Fruit fly (Drosophila melanogaster) whole organism, embryonic: ENCODE measurements around the gene CG17786.

Experiments
- Adf1 ChIP-seq: fragments of 200-800 bp; sonication (Bioruptor generic); IDR thresholded peaks from 2 replicates; pipeline ENCODE4 v1.3.6; 2022; ENCODE audit warnings: missing biosample characterization, missing genetic modification characterization
- Antp ChIP-seq: fragments of 200-800 bp; sonication (Bioruptor generic); optimal IDR thresholded peaks from 3 replicates; lab custom pipeline; 2016; ENCODE audit warnings: missing biosample characterization, missing genetic modification characterization
- Atf3 ChIP-seq: fragments of 200-800 bp; sonication (Bioruptor generic); optimal IDR thresholded peaks from 3 replicates; lab custom pipeline; 2016; ENCODE audit warnings: missing biosample characterization, missing genetic modification characterization
- CG11085 ChIP-seq: fragments of 200-800 bp; sonication (Bioruptor generic); IDR thresholded peaks from 2 replicates; pipeline ENCODE4 v1.3.6; 2022; ENCODE audit warnings: missing biosample characterization, missing genetic modification characterization
- CG11247 ChIP-seq: fragments of 200-800 bp; sonication (Bioruptor generic); IDR thresholded peaks from 2 replicates; pipeline ENCODE4 v1.3.6; 2022; ENCODE audit warnings: missing biosample characterization, missing genetic modification characterization
- CG11560 ChIP-seq: fragments of 200-800 bp; sonication (Bioruptor generic); IDR thresholded peaks from 3 replicates; pipeline ENCODE4 v1.3.6; 2022; ENCODE audit warnings: missing biosample characterization, missing genetic modification characterization
- CG12219 ChIP-seq: fragments of 200-800 bp; sonication (Bioruptor generic); optimal IDR thresholded peaks from 3 replicates; lab custom pipeline; 2018; ENCODE audit warnings: missing biosample characterization, mild to moderate bottlenecking, missing genetic modification characterization
- CG12659 ChIP-seq: fragments of 200-800 bp; sonication (Bioruptor generic); optimal IDR thresholded peaks from 3 replicates; lab custom pipeline; 2017; ENCODE audit warnings: mild to moderate bottlenecking, missing biosample characterization, missing genetic modification reagents, missing genetic modification characterization
- CG12744 ChIP-seq: fragments of 200-800 bp; sonication (Bioruptor generic); optimal IDR thresholded peaks from 2 replicates; lab custom pipeline; 2016; ENCODE audit warnings: missing biosample characterization, missing genetic modification characterization
- CG13287 ChIP-seq: fragments of 200-800 bp; sonication (Bioruptor generic); IDR thresholded peaks from 2 replicates; pipeline ENCODE4 v1.3.6; 2022; ENCODE audit warnings: missing biosample characterization, missing genetic modification characterization; ENCODE audit not compliant: partially characterized antibody
- CG14667 ChIP-seq: fragments of 200-800 bp; sonication (Bioruptor generic); IDR thresholded peaks from 2 replicates; pipeline ENCODE4 v1.3.6; 2022; ENCODE audit warnings: missing biosample characterization, missing genetic modification characterization
- CG1529 ChIP-seq: fragments of 200-800 bp; sonication (Bioruptor generic); optimal IDR thresholded peaks from 3 replicates; lab custom pipeline; 2018; ENCODE audit warnings: missing biosample characterization, missing genetic modification characterization
- CG1603 ChIP-seq: fragments of 200-800 bp; sonication (Bioruptor generic); optimal IDR thresholded peaks from 2 replicates; lab custom pipeline; 2019; ENCODE audit warnings: missing biosample characterization, mild to moderate bottlenecking, missing genetic modification characterization, moderate library complexity
- CG2120 ChIP-seq: fragments of 200-800 bp; sonication (Bioruptor generic); optimal IDR thresholded peaks from 3 replicates; lab custom pipeline; 2016; ENCODE audit warnings: missing biosample characterization, missing genetic modification characterization
- CG9609 ChIP-seq: fragments of 200-800 bp; sonication (Bioruptor generic); optimal IDR thresholded peaks from 3 replicates; lab custom pipeline; 2016; ENCODE audit warnings: missing biosample characterization, missing genetic modification characterization
- CG9876 ChIP-seq: fragments of 200-800 bp; sonication (Bioruptor generic); optimal IDR thresholded peaks from 2 replicates; lab custom pipeline; 2016; ENCODE audit warnings: missing biosample characterization, missing genetic modification characterization
- CrebB ChIP-seq: fragments of 200-800 bp; sonication (Bioruptor generic); optimal IDR thresholded peaks from 3 replicates; lab custom pipeline; 2018; ENCODE audit warnings: missing biosample characterization, mild to moderate bottlenecking, missing genetic modification characterization
- D ChIP-seq, 2 experiments: fragments of 200-800 bp in 1 of 2; fragments of >200 bp in 1 of 2; sonication (Bioruptor generic) in 1 of 2; optimal IDR thresholded peaks; 2 replicates in 1 of 2; 3 replicates in 1 of 2; lab custom pipeline; 2017; ENCODE audit warnings: mild to moderate bottlenecking in 1 of 2, missing biosample characterization in 1 of 2, missing genetic modification characterization in 1 of 2, missing genetic modification reagents in 1 of 2
- Gsc ChIP-seq: fragments of 200-800 bp; sonication (Bioruptor generic); IDR thresholded peaks from 2 replicates; pipeline ENCODE4 v1.3.6; 2022; ENCODE audit warnings: missing biosample characterization, missing genetic modification characterization
- H2.0 ChIP-seq: fragments of 200-800 bp; sonication (Bioruptor generic); IDR thresholded peaks from 2 replicates; pipeline ENCODE4 v1.3.6; 2022; ENCODE audit warnings: missing biosample characterization, missing genetic modification characterization
- Hr3 ChIP-seq: fragments of 200-800 bp; sonication (Bioruptor generic); optimal IDR thresholded peaks from 3 replicates; lab custom pipeline; 2016; ENCODE audit warnings: missing biosample characterization, missing genetic modification characterization
- MTF-1 ChIP-seq: fragments of 200-800 bp; sonication (Bioruptor generic); optimal IDR thresholded peaks from 2 replicates; lab custom pipeline; 2018; ENCODE audit warnings: missing biosample characterization, mild to moderate bottlenecking, missing genetic modification characterization, borderline replicate concordance
- Mes4 ChIP-seq: fragments of 200-800 bp; sonication (Bioruptor generic); optimal IDR thresholded peaks from 2 replicates; lab custom pipeline; 2016; ENCODE audit warnings: missing biosample characterization, missing genetic modification characterization
- Ptx1 ChIP-seq: fragments of 200-800 bp; sonication (Bioruptor generic); IDR thresholded peaks from 2 replicates; pipeline ENCODE4 v1.3.6; 2022; ENCODE audit warnings: missing biosample characterization, missing genetic modification characterization
- Spps ChIP-seq: fragments of 200-800 bp; sonication (Bioruptor generic); optimal IDR thresholded peaks from 2 replicates; lab custom pipeline; 2018; ENCODE audit warnings: missing biosample characterization, mild to moderate bottlenecking, missing genetic modification characterization
- Ssrp ChIP-seq: fragments of 200-800 bp; sonication (Bioruptor generic); optimal IDR thresholded peaks from 2 replicates; lab custom pipeline; 2018; ENCODE audit warnings: missing biosample characterization, mild to moderate bottlenecking, missing genetic modification characterization, moderate library complexity
- Vsx1 ChIP-seq: fragments of 200-800 bp; sonication (Bioruptor generic); optimal IDR thresholded peaks from 2 replicates; lab custom pipeline; 2017; ENCODE audit warnings: missing biosample characterization, mild to moderate bottlenecking, missing genetic modification characterization, missing genetic modification reagents
- amos ChIP-seq: fragments of 200-800 bp; sonication (Bioruptor generic); IDR thresholded peaks from 2 replicates; pipeline ENCODE4 v1.3.6; 2022; ENCODE audit warnings: missing biosample characterization, missing genetic modification characterization; ENCODE audit not compliant: partially characterized antibody
- chinmo ChIP-seq: fragments of 200-800 bp; sonication (Bioruptor generic); IDR thresholded peaks from 4 replicates; pipeline ENCODE4 v1.3.6; 2022; ENCODE audit warnings: missing biosample characterization, missing genetic modification characterization; ENCODE audit not compliant: partially characterized antibody
- chm ChIP-seq: fragments of 200-800 bp; sonication (Bioruptor generic); IDR thresholded peaks from 2 replicates; pipeline ENCODE4 v1.3.6; 2022; ENCODE audit warnings: missing biosample characterization, missing genetic modification characterization
- cwo ChIP-seq: fragments of 200-800 bp; sonication (Bioruptor generic); optimal IDR thresholded peaks from 3 replicates; lab custom pipeline; 2017; ENCODE audit warnings: missing biosample characterization, missing genetic modification characterization, mild to moderate bottlenecking, moderate library complexity, missing genetic modification reagents
- dmrt99B ChIP-seq: fragments of 200-800 bp; sonication (Bioruptor generic); optimal IDR thresholded peaks from 2 replicates; lab custom pipeline; 2018; ENCODE audit warnings: missing biosample characterization, mild to moderate bottlenecking, missing genetic modification characterization, moderate library complexity
- gsb ChIP-seq: fragments of 200-800 bp; sonication (Bioruptor generic); IDR thresholded peaks from 2 replicates; pipeline ENCODE4 v1.3.6; 2022; ENCODE audit warnings: missing biosample characterization, missing genetic modification characterization
- gsb-n ChIP-seq: fragments of 200-800 bp; sonication (Bioruptor generic); optimal IDR thresholded peaks from 3 replicates; lab custom pipeline; 2018; ENCODE audit warnings: missing biosample characterization, mild to moderate bottlenecking, missing genetic modification characterization
- gt ChIP-seq: fragments of 200-800 bp; sonication (Bioruptor generic); IDR thresholded peaks from 2 replicates; pipeline ENCODE4 v1.3.6; 2022; ENCODE audit warnings: missing biosample characterization, missing genetic modification characterization
- hb ChIP-seq: fragments of 200-800 bp; sonication (Bioruptor generic); IDR thresholded peaks from 3 replicates; pipeline ENCODE4 v1.3.6; 2022; ENCODE audit warnings: missing biosample characterization, missing genetic modification characterization; ENCODE audit not compliant: partially characterized antibody
- her ChIP-seq: fragments of 200-800 bp; sonication (Bioruptor generic); optimal IDR thresholded peaks from 2 replicates; lab custom pipeline; 2016; ENCODE audit warnings: missing biosample characterization, missing genetic modification characterization
- ind ChIP-seq: fragments of 200-800 bp; sonication (Bioruptor generic); optimal IDR thresholded peaks from 3 replicates; lab custom pipeline; 2016; ENCODE audit warnings: missing biosample characterization, missing genetic modification characterization
- insv ChIP-seq, 2 experiments: fragments of 200-800 bp; sonication (Bioruptor generic); optimal IDR thresholded peaks; 3 replicates each; lab custom pipeline; 2016 to 2018; ENCODE audit warnings: missing biosample characterization in 2 of 2, missing genetic modification characterization in 2 of 2
- kni ChIP-seq: fragments of 200-800 bp; sonication (Bioruptor generic); optimal IDR thresholded peaks from 3 replicates; lab custom pipeline; 2017; ENCODE audit warnings: mild to moderate bottlenecking, missing biosample characterization, missing genetic modification reagents, missing genetic modification characterization
- lbe ChIP-seq: fragments of 200-800 bp; sonication (Bioruptor generic); optimal IDR thresholded peaks from 2 replicates; lab custom pipeline; 2016; ENCODE audit warnings: missing biosample characterization, mild to moderate bottlenecking, missing genetic modification characterization
- mld ChIP-seq: fragments of 200-800 bp; sonication (Bioruptor generic); IDR thresholded peaks from 3 replicates; pipeline ENCODE4 v1.3.6; 2022; ENCODE audit warnings: missing biosample characterization, missing genetic modification characterization; ENCODE audit not compliant: partially characterized antibody
- peb ChIP-seq: fragments of 200-800 bp; sonication (Bioruptor generic); IDR thresholded peaks from 2 replicates; pipeline ENCODE4 v1.3.6; 2022; ENCODE audit warnings: missing biosample characterization, missing genetic modification characterization
- phol ChIP-seq: fragments of 200-800 bp; sonication (Bioruptor generic); optimal IDR thresholded peaks from 3 replicates; lab custom pipeline; 2018; ENCODE audit warnings: missing biosample characterization, mild to moderate bottlenecking, missing genetic modification characterization, moderate library complexity
- sc ChIP-seq, 3 experiments: fragments of >200 bp in 2 of 3; fragments of 200-800 bp in 1 of 3; sonication (Bioruptor generic) in 1 of 3; optimal IDR thresholded peaks; 2 replicates in 2 of 3; 3 replicates in 1 of 3; lab custom pipeline; 2017; ENCODE audit warnings: mild to moderate bottlenecking in 1 of 3, missing biosample characterization in 1 of 3, missing genetic modification characterization in 1 of 3, missing genetic modification reagents in 1 of 3
- slou ChIP-seq: fragments of 200-800 bp; sonication (Bioruptor generic); optimal IDR thresholded peaks from 3 replicates; lab custom pipeline; 2016; ENCODE audit warnings: missing biosample characterization, missing genetic modification characterization
- tap ChIP-seq: fragments of 200-800 bp; optimal IDR thresholded peaks from 3 replicates; lab custom pipeline; 2019; ENCODE audit warnings: missing biosample characterization, mild to moderate bottlenecking, missing genetic modification characterization, moderate library complexity
- trem ChIP-seq: fragments of 200-800 bp; optimal IDR thresholded peaks from 3 replicates; lab custom pipeline; 2019; ENCODE audit warnings: missing biosample characterization, mild to moderate bottlenecking, missing genetic modification characterization, moderate library complexity
- vvl ChIP-seq: fragments of 200-800 bp; sonication (Bioruptor generic); IDR thresholded peaks from 2 replicates; pipeline ENCODE4 v1.3.6; 2022; ENCODE audit warnings: missing biosample characterization, missing genetic modification characterization

Gene CG17786

dm6 chr3R:24193373-24193879, 25.1 kb downstream of the CG17786 start, which contains the start of the genes SMC6 and CG6204 (continued):
- TF ChIP-seq CG2120 (GFP tag; lab: Kevin White, UChicago) (peak; percentile 96), hb (GFP tag; lab: Robert Waterston, UW) (no peak), sc (optimal IDR thresholded peaks at IDR 0.05; lab: Kevin White, UChicago) (no peak), sc (GFP tag; optimal IDR thresholded peaks at IDR 0.05; lab: Kevin White, UChicago) (peak; percentile 78), insv (GFP tag; optimal IDR thresholded peaks at IDR 0.05; lab: Kevin White, UChicago) (peak in 1 of 2 experiments; percentile 54), tap (tag; lab: Kevin White, UChicago) (peak; percentile 95), her (GFP tag; lab: Kevin White, UChicago) (peak; percentile 44), Gsc (peak; percentile 80), Mes4 (peak; percentile 58), Antp (GFP tag; lab: Kevin White, UChicago) (peak; percentile 70), dmrt99B (tag; lab: Kevin White, UChicago) (peak; percentile 95), CG1529 (GFP tag; lab: Kevin White, UChicago) (peak; percentile 71), Vsx1 (GFP tag; lab: Kevin White, UChicago) (peak; percentile 89), vvl (peak; percentile 97), CG9876 (peak; percentile 53), Hr3 (GFP tag; lab: Kevin White, UChicago) (peak; percentile 95), amos (GFP tag; lab: Robert Waterston, UW) (peak; percentile 60; the same call in 1 of the 2 replicates), MTF-1 (GFP tag; lab: Kevin White, UChicago) (peak; percentile 78), chm (peak; percentile 86), D (optimal IDR thresholded peaks at IDR 0.05; lab: Kevin White, UChicago) (no peak), D (GFP tag; optimal IDR thresholded peaks at IDR 0.05; lab: Kevin White, UChicago) (peak; percentile 80), chinmo (GFP tag; lab: Robert Waterston, UW) (no peak), lbe (GFP tag; lab: Kevin White, UChicago) (peak; percentile 91), CG13287 (GFP tag; lab: Robert Waterston, UW) (peak; percentile 52), Ssrp (peak; percentile 92), trem (tag; lab: Kevin White, UChicago) (peak; percentile 94), CG14667 (GFP tag; lab: Robert Waterston, UW) (peak; percentile 90), phol (tag; lab: Kevin White, UChicago) (peak; percentile 95), Atf3 (GFP tag; lab: Kevin White, UChicago) (peak; percentile 44), CrebB (peak; percentile 90), CG12744 (peak; percentile 80), CG12659 (peak; percentile 96), slou (GFP tag; lab: Kevin White, UChicago) (peak; percentile 86), CG11085 (GFP tag; lab: Robert Waterston, UW) (peak; percentile 86), H2.0 (peak; percentile 95), gsb (GFP tag; lab: Robert Waterston, UW) (peak; percentile 85), CG9609 (GFP tag; lab: Kevin White, UChicago) (peak; percentile 80), peb (GFP tag; lab: Robert Waterston, UW) (peak; percentile 81), cwo (GFP tag; lab: Kevin White, UChicago) (peak; percentile 90), mld (GFP tag; lab: Robert Waterston, UW) (no peak), Spps (peak; percentile 84), Ptx1 (GFP tag; lab: Robert Waterston, UW) (peak; percentile 97), CG12219 (peak; percentile 87), CG11247 (GFP tag; lab: Robert Waterston, UW) (peak; percentile 94), ind (GFP tag; lab: Kevin White, UChicago) (peak; percentile 95), CG11560 (peak; percentile 86), gt (peak; percentile 67; the same call in 1 of the 2 replicates), gsb-n (tag; lab: Kevin White, UChicago) (peak; percentile 93), CG1603 (tag; lab: Kevin White, UChicago) (peak; percentile 94), kni (GFP tag; lab: Kevin White, UChicago) (no peak), Adf1 (GFP tag; lab: Robert Waterston, UW) (peak; percentile 74)
